Fruit fly (Drosophila melanogaster): ENCODE data around the gene ND-B14.5A.

dm6 chrX:2218455-2218854 is 46.1 kb downstream of the ND-B14.5A start:
- TF ChIP-seq bowl (GFP tag; IDR thresholded peaks at IDR 0.05): no peak
- no peak for TF ChIP-seq Hr39 (optimal IDR thresholded peaks at IDR 0.05)
